Fruit fly (Drosophila melanogaster): ENCODE data around the gene pins.
A peak's percentile ranks its signal among the peaks of the same experiment; 100 is the strongest.

Gene pins

DNA sequence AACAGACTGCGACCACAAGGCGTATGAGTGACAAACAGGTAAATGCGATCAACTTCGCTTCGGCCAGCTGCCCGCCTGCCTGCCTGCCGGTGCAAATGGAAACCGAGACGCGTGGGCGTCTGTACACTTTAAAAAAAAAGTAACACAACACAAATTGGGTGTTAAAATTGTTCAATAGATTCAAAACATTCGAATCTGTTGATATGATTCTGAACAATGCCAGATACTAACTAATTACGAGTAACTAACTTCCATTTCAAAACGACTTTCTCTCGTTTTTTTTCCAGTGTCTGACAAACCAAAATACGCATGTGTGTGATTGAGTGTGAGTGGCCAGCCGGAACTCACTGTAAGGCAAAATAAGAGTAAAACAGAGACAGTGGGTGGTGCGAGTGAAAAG, 12.9 kb upstream of the pins start (continued):
- TF ChIP-seq BEAF-32 (GFP tag; optimal IDR thresholded peaks at IDR 0.05) (no peak), Dll (GFP tag; IDR thresholded peaks at IDR 0.05; ENCODE audit: partially characterized antibody) (no peak), hth (optimal IDR thresholded peaks at IDR 0.05) (no peak), fd96Cb (tag; optimal IDR thresholded peaks at IDR 0.05) (peak; percentile 82), zen (tag; optimal IDR thresholded peaks at IDR 0.05) (peak; percentile 85), Camta (GFP tag; optimal IDR thresholded peaks at IDR 0.05) (peak; percentile 90), jing (GFP tag; optimal IDR thresholded peaks at IDR 0.05) (no peak), CG1603 (tag; optimal IDR thresholded peaks at IDR 0.05) (no peak), hb (GFP tag; IDR thresholded peaks at IDR 0.05; ENCODE audit: partially characterized antibody) (no peak), CG11456 (GFP tag; IDR thresholded peaks at IDR 0.05) (peak; percentile 92), ATbp (GFP tag; optimal IDR thresholded peaks at IDR 0.05) (peak; percentile 72), Oaz (GFP tag; IDR thresholded peaks at IDR 0.05) (peak; percentile 68), CG11695 (GFP tag; IDR thresholded peaks at IDR 0.05) (peak; percentile 86), salm (tag; optimal IDR thresholded peaks at IDR 0.05) (peak; percentile 25), Eip74EF (GFP tag; optimal IDR thresholded peaks at IDR 0.05) (peak in 1 of 2 experiments; percentile 83), CG12659 (GFP tag; optimal IDR thresholded peaks at IDR 0.05) (peak; percentile 68), Bdp1 (GFP tag; optimal IDR thresholded peaks at IDR 0.05) (peak; percentile 36), CG2875 (GFP tag; optimal IDR thresholded peaks at IDR 0.05) (peak; percentile 48), row (GFP tag; IDR thresholded peaks at IDR 0.05) (peak; percentile 86), kah (GFP tag; optimal IDR thresholded peaks at IDR 0.05) (peak; percentile 81), cg (GFP tag; optimal IDR thresholded peaks at IDR 0.05) (peak; percentile 1), CG14965 (GFP tag; optimal IDR thresholded peaks at IDR 0.05; ENCODE audit: borderline replicate concordance) (peak; percentile 67), emc (GFP tag; optimal IDR thresholded peaks at IDR 0.05) (peak; percentile 76), CG2712 (tag; optimal IDR thresholded peaks at IDR 0.05) (peak; percentile 81), HHEX (GFP tag; optimal IDR thresholded peaks at IDR 0.05) (peak; percentile 92), ato (GFP tag; IDR thresholded peaks at IDR 0.05; ENCODE audit: partially characterized antibody) (no peak), CG31441 (GFP tag; IDR thresholded peaks at IDR 0.05) (no peak; the same call in 1 of the 2 replicates), Fer2 (tag; optimal IDR thresholded peaks at IDR 0.05) (peak; percentile 76), gt (GFP tag; IDR thresholded peaks at IDR 0.05) (0 out of 2 replicates have a peak, but pooled peaks have one; percentile 47), CG11504 (tag; optimal IDR thresholded peaks at IDR 0.05) (peak; percentile 93), otp (GFP tag; IDR thresholded peaks at IDR 0.05) (peak; percentile 88), CG13424 (tag; optimal IDR thresholded peaks at IDR 0.05) (peak; percentile 72), org-1 (GFP tag; optimal IDR thresholded peaks at IDR 0.05) (peak; percentile 79), Doc2 (GFP tag; IDR thresholded peaks at IDR 0.05) (peak; percentile 79), CG18619 (GFP tag; optimal IDR thresholded peaks at IDR 0.05) (peak; percentile 62), D (optimal IDR thresholded peaks at IDR 0.05) (no peak), D (GFP tag; optimal IDR thresholded peaks at IDR 0.05) (peak; percentile 68), disco-r (GFP tag; optimal IDR thresholded peaks at IDR 0.05) (no peak), z (GFP tag; IDR thresholded peaks at IDR 0.05) (peak; percentile 75; the same call in 2 of the 3 replicates), ro (GFP tag; IDR thresholded peaks at IDR 0.05) (peak; percentile 77), CG30020 (tag; optimal IDR thresholded peaks at IDR 0.05) (no peak), wor (GFP tag; IDR thresholded peaks at IDR 0.05) (peak; percentile 75), prd (optimal IDR thresholded peaks at IDR 0.05) (no peak), prd (GFP tag; IDR thresholded peaks at IDR 0.05) (peak; percentile 91), gce (GFP tag; IDR thresholded peaks at IDR 0.05) (peak; percentile 70; the same call in 1 of the 3 replicates), Dad (GFP tag; optimal IDR thresholded peaks at IDR 0.05) (peak; percentile 90), bab2 (GFP tag; optimal IDR thresholded peaks at IDR 0.05) (peak; percentile 93), ERR (GFP tag; optimal IDR thresholded peaks at IDR 0.05) (peak; percentile 88), pb (GFP tag; optimal IDR thresholded peaks at IDR 0.05) (peak; percentile 90), odd (GFP tag; optimal IDR thresholded peaks at IDR 0.05) (peak; percentile 64), CG7556 (GFP tag; optimal IDR thresholded peaks at IDR 0.05) (peak; percentile 73)

Data from whole organism, embryonic.